Worm (Caenorhabditis elegans): ENCODE data around the gene C34E11.2.

DNA sequence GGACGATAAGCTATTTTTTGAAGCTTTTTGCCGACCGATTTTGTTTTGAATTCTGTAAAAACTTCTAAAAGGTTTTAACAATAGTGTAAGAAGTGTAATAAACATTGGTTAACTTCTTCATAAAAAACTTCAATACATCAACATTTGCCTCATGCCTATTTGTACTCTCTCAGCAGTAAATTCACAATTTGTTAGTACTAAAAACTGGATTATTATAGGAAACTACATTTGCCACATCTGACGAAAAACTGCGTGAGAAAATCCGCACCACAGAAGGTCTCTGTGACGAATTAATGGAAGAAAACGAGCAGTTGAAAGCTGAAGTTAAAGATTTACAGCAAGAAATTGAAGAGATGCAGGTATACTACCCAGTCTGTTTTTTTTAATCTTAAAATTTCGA, 13.0 kb upstream of the C34E11.2 start:
- TF ChIP-seq cog-1 (tag; optimal IDR thresholded peaks at IDR 0.05) (no peak), ztf-23 (GFP tag; IDR thresholded peaks at IDR 0.05) (no peak), T22C8.4 (GFP tag; IDR thresholded peaks at IDR 0.05) (no peak), tab-1 (GFP tag; IDR thresholded peaks at IDR 0.05) (no peak), ztf-29 (GFP tag; IDR thresholded peaks at IDR 0.05) (no peak), ref-1 (GFP tag; conservative IDR thresholded peaks at IDR 0.05) (no peak), flt-1 (GFP tag; IDR thresholded peaks at IDR 0.05) (no peak), med-1 (GFP tag; optimal IDR thresholded peaks at IDR 0.05; ENCODE audit: insufficient read depth) (no peak), klf-2 (GFP tag; conservative IDR thresholded peaks at IDR 0.05) (no peak)
